Worm (Caenorhabditis elegans) whole organism, early embryonic: ENCODE data around the gene B0228.7.

Experiments used
- B0310.2 ChIP-seq: sonication (generic microtip); optimal IDR thresholded peaks from 2 replicates; lab custom pipeline; 2016; ENCODE audit warnings: mild to moderate bottlenecking, missing genetic modification characterization, missing compliant biosample characterization
- F13C5.2 ChIP-seq: sonication (generic microtip); optimal IDR thresholded peaks from 2 replicates; lab custom pipeline; 2017; ENCODE audit warnings: mild to moderate bottlenecking, missing genetic modification characterization, inconsistent platforms, missing compliant biosample characterization
- ama-1 ChIP-seq: fragments of 150-350 bp; optimal IDR thresholded peaks from 2 replicates; lab custom pipeline; 2014
- ceh-36 ChIP-seq: sonication (generic microtip); optimal IDR thresholded peaks from 2 replicates; lab custom pipeline; 2016; ENCODE audit warnings: missing genetic modification characterization, inconsistent platforms, missing compliant biosample characterization
- ets-7 ChIP-seq: sonication (generic microtip); optimal IDR thresholded peaks from 2 replicates; lab custom pipeline; 2016; ENCODE audit warnings: missing genotype, missing genetic modification characterization, missing compliant biosample characterization
- scrt-1 ChIP-seq: fragments of 200-800 bp; sonication (Bioruptor generic); IDR thresholded peaks from 2 replicates; pipeline ENCODE4 v1.3.6; 2022; ENCODE audit warnings: missing genetic modification characterization, missing compliant biosample characterization
- tbx-11 ChIP-seq: fragments of 200-800 bp; sonication (Bioruptor generic); IDR thresholded peaks from 2 replicates; pipeline ENCODE4 v1.3.6; 2022; ENCODE audit warnings: missing genetic modification characterization, missing compliant biosample characterization
- tbx-37 ChIP-seq: fragments of 200-800 bp; sonication (Bioruptor generic); conservative IDR thresholded peaks from 2 replicates; pipeline ENCODE4 v1.3.6; 2022; ENCODE audit warnings: missing genetic modification reagents, missing genetic modification characterization, missing compliant biosample characterization

DNA sequence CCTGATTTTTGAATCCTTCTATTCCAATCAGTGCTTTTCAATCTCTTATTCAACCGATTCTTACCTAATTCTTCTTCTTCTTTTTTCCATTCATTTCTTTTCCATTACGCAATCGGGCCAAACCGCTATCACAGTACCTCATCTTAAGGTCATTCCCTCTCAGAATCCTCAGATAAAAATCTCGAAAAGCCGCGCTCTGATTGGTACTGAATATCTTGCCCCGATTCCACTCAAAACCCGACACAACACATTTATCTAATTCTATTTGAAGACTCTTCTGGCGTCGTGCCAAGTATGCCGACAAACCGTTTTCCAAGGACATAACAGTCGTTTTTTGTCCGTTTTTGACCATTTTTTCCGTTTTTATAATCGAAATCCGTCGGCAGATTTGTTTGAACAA is 43.1 kb upstream of the B0228.7 start:
- TF ChIP-seq tbx-11: no peak
- TF ChIP-seq ceh-36 (tag; lab: Kevin White, UChicago): no peak
- TF ChIP-seq tbx-37 (GFP tag; lab: Robert Waterston, UW): no peak
- TF ChIP-seq ama-1 (lab: Kevin White, UChicago): no peak
- TF ChIP-seq scrt-1 (GFP tag; lab: Robert Waterston, UW): no peak
- TF ChIP-seq ets-7 (tag; lab: Kevin White, UChicago): no peak
- TF ChIP-seq B0310.2 (tag; lab: Kevin White, UChicago): no peak
- TF ChIP-seq F13C5.2 (tag; lab: Kevin White, UChicago): no peak
